Fruit fly (Drosophila melanogaster) whole organism: ENCODE measurements around the gene CG10877.

ENCODE experiments used
- CG8478 ChIP-seq: fragments of >200 bp; optimal IDR thresholded peaks from 2 replicates; lab custom pipeline; 2018; ENCODE audit warnings: inconsistent platforms
- EcR ChIP-seq, 2 experiments: fragments of >200 bp; optimal IDR thresholded peaks; 2 replicates each; lab custom pipeline; 2017; ENCODE audit warnings: missing biosample characterization in 2 of 2, missing genetic modification characterization in 2 of 2, missing genetic modification reagents in 2 of 2

DNA sequence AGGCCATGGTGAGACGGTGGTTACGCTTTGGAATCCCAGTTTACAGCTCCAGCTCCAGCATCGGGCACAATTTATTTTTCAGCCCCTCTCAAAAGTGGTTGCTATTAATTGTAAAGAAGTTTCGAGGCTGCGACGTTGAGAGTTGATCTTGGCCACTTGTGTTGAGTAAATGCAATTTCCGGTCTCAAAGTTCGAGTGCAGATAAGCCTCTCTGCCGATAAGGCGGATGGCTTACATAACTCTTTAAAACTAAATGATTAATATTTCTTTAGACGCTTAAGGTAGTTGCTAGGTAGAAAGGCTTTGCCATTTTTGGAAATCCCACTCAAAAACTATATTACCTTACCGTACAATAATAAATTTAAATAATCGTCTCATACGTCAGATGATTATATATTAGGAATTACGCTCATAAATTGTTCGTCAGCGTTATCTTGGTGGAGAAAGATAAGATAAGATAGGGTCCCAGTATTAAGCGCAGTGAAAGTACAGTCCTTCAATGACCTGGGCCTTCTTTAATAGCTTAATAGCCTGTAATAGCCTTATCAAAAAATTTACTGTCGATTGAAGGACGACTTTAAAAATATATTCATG lies 41.8 kb upstream of the CG10877 start:
- TF ChIP-seq EcR (GFP tag; optimal IDR thresholded peaks at IDR 0.05; lab: Kevin White, UChicago) (no peak), CG8478 (lab: Kevin White, UChicago) (no peak)
